Worm (Caenorhabditis elegans) whole organism, L1 larva: ENCODE results near the gene ugt-44.

Source experiments
- alr-1 ChIP-seq: fragments of 200-800 bp; sonication (Bioruptor generic); optimal IDR thresholded peaks from 2 replicates; lab custom pipeline; 2018; ENCODE audit warnings: borderline replicate concordance, mild to moderate bottlenecking, missing genetic modification characterization, missing compliant biosample characterization
- aly-2 ChIP-seq: fragments of 150-350 bp; optimal IDR thresholded peaks from 2 replicates; lab custom pipeline; 2014; ENCODE audit warnings: missing biosample characterization, missing genetic modification characterization
- irx-1 ChIP-seq: sonication (generic microtip); optimal IDR thresholded peaks from 2 replicates; lab custom pipeline; 2016; ENCODE audit warnings: missing genetic modification characterization, missing compliant biosample characterization
- lin-13 ChIP-seq: fragments of 150-350 bp; optimal IDR thresholded peaks from 2 replicates; lab custom pipeline; 2014; ENCODE audit warnings: missing biosample characterization, missing genetic modification reagents, missing genetic modification characterization
- mdl-1 ChIP-seq, 2 experiments: fragments of 150-350 bp; optimal IDR thresholded peaks; 2 replicates each; lab custom pipeline; 2014 to 2017; ENCODE audit warnings: missing biosample characterization in 2 of 2, missing genetic modification characterization in 2 of 2, inconsistent platforms in 1 of 2
- nhr-12 ChIP-seq: sonication (generic microtip); optimal IDR thresholded peaks from 2 replicates; lab custom pipeline; 2017; ENCODE audit warnings: missing biosample characterization, missing genetic modification characterization
- nhr-20 ChIP-seq: sonication (generic microtip); optimal IDR thresholded peaks from 2 replicates; lab custom pipeline; 2016; ENCODE audit warnings: mild to moderate bottlenecking, missing genetic modification characterization, missing compliant biosample characterization
- nhr-77 ChIP-seq: fragments of 150-350 bp; optimal IDR thresholded peaks from 2 replicates; lab custom pipeline; 2014; ENCODE audit warnings: missing biosample characterization, missing genetic modification characterization
- sup-37 ChIP-seq: fragments of 200-800 bp; sonication (Bioruptor generic); optimal IDR thresholded peaks from 2 replicates; lab custom pipeline; 2018; ENCODE audit warnings: mild to moderate bottlenecking, missing genetic modification characterization, missing compliant biosample characterization
- unc-130 ChIP-seq: fragments of 150-350 bp; optimal IDR thresholded peaks from 2 replicates; lab custom pipeline; 2017; ENCODE audit warnings: missing biosample characterization, missing genetic modification characterization, inconsistent platforms

DNA sequence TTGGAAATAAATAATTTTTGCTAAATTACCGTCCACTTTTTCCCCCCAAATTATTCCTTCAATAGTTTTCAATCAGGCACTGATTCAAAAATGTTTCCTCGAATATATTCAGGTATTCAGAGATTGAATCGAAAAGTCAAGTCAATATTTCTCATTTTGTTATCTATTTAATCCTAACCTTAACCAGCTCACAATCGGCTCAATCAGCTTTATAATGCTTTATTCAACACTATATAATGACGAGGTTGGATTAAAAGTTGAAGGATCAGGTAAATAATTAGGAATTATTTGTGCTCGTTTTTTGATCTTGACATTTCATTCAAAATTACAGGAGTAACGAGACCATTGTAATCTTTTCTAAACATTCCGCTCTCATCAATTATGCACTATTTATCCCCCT lies 39.0 kb upstream of the ugt-44 start:
- TF ChIP-seq alr-1 (tag; lab: Kevin White, UChicago) (no peak), unc-130 (no peak), nhr-12 (no peak), nhr-77 (tag; lab: Kevin White, UChicago) (no peak), aly-2 (tag; lab: Kevin White, UChicago) (no peak), lin-13 (no peak), sup-37 (GFP tag; lab: Kevin White, UChicago) (no peak), irx-1 (tag; lab: Kevin White, UChicago) (no peak), nhr-20 (tag; lab: Kevin White, UChicago) (no peak), mdl-1 (tag; optimal IDR thresholded peaks at IDR 0.05; lab: Kevin White, UChicago) (no peak)
